Worm (Caenorhabditis elegans) whole organism, L1 larva: ENCODE results near the gene pod-1.

ENCODE experiments used
- C04F5.9 ChIP-seq: sonication (generic microtip); optimal IDR thresholded peaks from 2 replicates; lab custom pipeline; 2016; ENCODE audit warnings: missing genetic modification characterization, missing compliant biosample characterization
- C34B4.2 ChIP-seq: sonication (generic microtip); optimal IDR thresholded peaks from 2 replicates; lab custom pipeline; 2017; ENCODE audit warnings: mild to moderate bottlenecking, missing genetic modification characterization, missing compliant biosample characterization
- F16B12.6 ChIP-seq: fragments of 150-350 bp; optimal IDR thresholded peaks from 2 replicates; lab custom pipeline; 2014; ENCODE audit warnings: missing biosample characterization, missing genetic modification characterization
- Y116A8C.19 ChIP-seq: sonication (generic microtip); optimal IDR thresholded peaks from 2 replicates; lab custom pipeline; 2016; ENCODE audit warnings: missing compliant biosample characterization, missing genetic modification characterization, borderline replicate concordance
- alr-1 ChIP-seq: fragments of 200-800 bp; sonication (Bioruptor generic); optimal IDR thresholded peaks from 2 replicates; lab custom pipeline; 2018; ENCODE audit warnings: borderline replicate concordance, mild to moderate bottlenecking, missing genetic modification characterization, missing compliant biosample characterization
- ama-1 ChIP-seq: fragments of 150-350 bp; optimal IDR thresholded peaks from 2 replicates; lab custom pipeline; 2014
- ceh-63 ChIP-seq: fragments of 200-800 bp; sonication (Bioruptor generic); optimal IDR thresholded peaks from 2 replicates; lab custom pipeline; 2018; ENCODE audit warnings: mild to moderate bottlenecking, missing genetic modification characterization, missing compliant biosample characterization
- ceh-8 ChIP-seq: fragments of 200-800 bp; sonication (Bioruptor generic); optimal IDR thresholded peaks from 2 replicates; lab custom pipeline; 2018; ENCODE audit warnings: mild to moderate bottlenecking, missing genetic modification characterization, moderate library complexity, missing compliant biosample characterization
- ceh-82 ChIP-seq, 3 experiments: fragments of 150-350 bp in 1 of 3; sonication (generic microtip) in 2 of 3; optimal IDR thresholded peaks; 2 replicates each; lab custom pipeline; 2014 to 2017; ENCODE audit warnings: missing biosample characterization in 3 of 3, missing genetic modification characterization in 3 of 3
- ceh-88 ChIP-seq: fragments of 200-800 bp; sonication (Bioruptor generic); IDR thresholded peaks from 2 replicates; pipeline ENCODE4 v1.3.6; 2022; ENCODE audit warnings: missing genetic modification characterization, missing compliant biosample characterization
- ceh-90 ChIP-seq: sonication (generic microtip); optimal IDR thresholded peaks from 2 replicates; lab custom pipeline; 2016; ENCODE audit warnings: missing genetic modification characterization, missing compliant biosample characterization
- ces-1 ChIP-seq: fragments of 150-350 bp; optimal IDR thresholded peaks from 2 replicates; lab custom pipeline; 2014; ENCODE audit warnings: missing biosample characterization, missing genetic modification reagents, missing genetic modification characterization
- dpl-1 ChIP-seq, 3 experiments: fragments of 150-350 bp in 2 of 3; sonication (generic microtip) in 1 of 3; optimal IDR thresholded peaks; 2 replicates each; lab custom pipeline; 2014 to 2017; ENCODE audit warnings: missing biosample characterization in 3 of 3, missing genetic modification characterization in 3 of 3, missing genetic modification reagents in 3 of 3
- dsc-1 ChIP-seq: sonication (generic microtip); optimal IDR thresholded peaks from 2 replicates; lab custom pipeline; 2016; ENCODE audit warnings: mild to moderate bottlenecking, missing genetic modification characterization, missing compliant biosample characterization
- egl-13 ChIP-seq: sonication (generic microtip); optimal IDR thresholded peaks from 2 replicates; lab custom pipeline; 2016; ENCODE audit warnings: missing genotype, missing genetic modification reagents, missing genetic modification characterization, missing compliant biosample characterization
- elt-2 ChIP-seq: sonication (generic microtip); optimal IDR thresholded peaks from 2 replicates; lab custom pipeline; 2016; ENCODE audit warnings: missing genetic modification characterization, mild to moderate bottlenecking, inconsistent platforms, missing compliant biosample characterization, missing genetic modification reagents
- ets-5 ChIP-seq: fragments of 200-800 bp; sonication (Bioruptor generic); IDR thresholded peaks from 2 replicates; pipeline ENCODE4 v1.3.6; 2022; ENCODE audit warnings: missing genetic modification characterization, missing compliant biosample characterization
- fkh-10 ChIP-seq: sonication (generic microtip); optimal IDR thresholded peaks from 2 replicates; lab custom pipeline; 2017; ENCODE audit warnings: missing biosample characterization, missing genetic modification reagents, missing genetic modification characterization
- fkh-8 ChIP-seq: sonication (generic microtip); optimal IDR thresholded peaks from 2 replicates; lab custom pipeline; 2016; ENCODE audit warnings: mild to moderate bottlenecking, missing genetic modification characterization, missing compliant biosample characterization
- fos-1 ChIP-seq: fragments of 150-350 bp; optimal IDR thresholded peaks from 2 replicates; lab custom pipeline; 2014; ENCODE audit warnings: missing biosample characterization, missing genetic modification characterization
- grh-1 ChIP-seq: fragments of 200-800 bp; sonication (Bioruptor generic); IDR thresholded peaks from 2 replicates; pipeline ENCODE4 v1.3.6; 2022; ENCODE audit warnings: missing genetic modification reagents, missing genetic modification characterization, missing compliant biosample characterization
- hlh-17 ChIP-seq: fragments of 200-800 bp; sonication (Bioruptor generic); optimal IDR thresholded peaks from 2 replicates; lab custom pipeline; 2018; ENCODE audit warnings: missing genetic modification characterization, mild to moderate bottlenecking, missing compliant biosample characterization, moderate library complexity, borderline replicate concordance
- irx-1 ChIP-seq: sonication (generic microtip); optimal IDR thresholded peaks from 2 replicates; lab custom pipeline; 2016; ENCODE audit warnings: missing genetic modification characterization, missing compliant biosample characterization
- isw-1 ChIP-seq: fragments of 200-800 bp; sonication (Bioruptor generic); IDR thresholded peaks from 2 replicates; pipeline ENCODE4 v1.3.6; 2022; ENCODE audit warnings: missing genetic modification characterization, missing compliant biosample characterization
- lin-13 ChIP-seq: fragments of 150-350 bp; optimal IDR thresholded peaks from 2 replicates; lab custom pipeline; 2014; ENCODE audit warnings: missing biosample characterization, missing genetic modification reagents, missing genetic modification characterization
- lin-35 ChIP-seq, 2 experiments: fragments of 150-350 bp; optimal IDR thresholded peaks; 2 replicates each; lab custom pipeline; 2014; ENCODE audit warnings: missing biosample characterization in 2 of 2, missing genetic modification characterization in 2 of 2, missing genetic modification reagents in 2 of 2
- lin-39 ChIP-seq: fragments of 150-350 bp; optimal IDR thresholded peaks from 2 replicates; lab custom pipeline; 2014; ENCODE audit warnings: missing biosample characterization, missing genetic modification reagents, missing genetic modification characterization
- lsy-2 ChIP-seq, 2 experiments: fragments of 150-350 bp; optimal IDR thresholded peaks; 2 replicates each; lab custom pipeline; 2014; ENCODE audit warnings: missing biosample characterization in 2 of 2, missing genetic modification characterization in 2 of 2
- mdl-1 ChIP-seq, 2 experiments: fragments of 150-350 bp; optimal IDR thresholded peaks; 2 replicates each; lab custom pipeline; 2014 to 2017; ENCODE audit warnings: missing biosample characterization in 2 of 2, missing genetic modification characterization in 2 of 2, inconsistent platforms in 1 of 2
- mef-2 ChIP-seq: fragments of 150-350 bp; optimal IDR thresholded peaks from 2 replicates; lab custom pipeline; 2014; ENCODE audit warnings: missing biosample characterization, missing genetic modification characterization
- nhr-11 ChIP-seq: fragments of 150-350 bp; optimal IDR thresholded peaks from 2 replicates; lab custom pipeline; 2014; ENCODE audit warnings: missing biosample characterization, missing genetic modification characterization
- nhr-12 ChIP-seq: sonication (generic microtip); optimal IDR thresholded peaks from 2 replicates; lab custom pipeline; 2017; ENCODE audit warnings: missing biosample characterization, missing genetic modification characterization
- nhr-19 ChIP-seq: fragments of 200-800 bp; sonication (Bioruptor generic); conservative IDR thresholded peaks from 2 replicates; pipeline ENCODE4 v1.3.6; 2022; ENCODE audit warnings: missing genetic modification characterization, missing compliant biosample characterization
- nhr-28 ChIP-seq: fragments of 150-350 bp; optimal IDR thresholded peaks from 2 replicates; lab custom pipeline; 2014; ENCODE audit warnings: missing biosample characterization, missing genetic modification characterization
- nhr-47 ChIP-seq: sonication (generic microtip); optimal IDR thresholded peaks from 2 replicates; lab custom pipeline; 2016; ENCODE audit warnings: mild to moderate bottlenecking, missing genetic modification characterization, moderate library complexity, missing compliant biosample characterization
- nhr-71 ChIP-seq: sonication (generic microtip); optimal IDR thresholded peaks from 2 replicates; lab custom pipeline; 2016; ENCODE audit warnings: mild to moderate bottlenecking, missing genetic modification characterization, moderate library complexity, missing compliant biosample characterization
- nhr-76 ChIP-seq: sonication (generic microtip); optimal IDR thresholded peaks from 2 replicates; lab custom pipeline; 2017; ENCODE audit warnings: missing biosample characterization, missing genetic modification characterization
- pag-3 ChIP-seq: sonication (generic microtip); optimal IDR thresholded peaks from 2 replicates; lab custom pipeline; 2017; ENCODE audit warnings: missing genetic modification characterization, mild to moderate bottlenecking, missing compliant biosample characterization, antibody characterized with exemption, borderline replicate concordance; ENCODE audit not compliant: insufficient read depth
- rnt-1 ChIP-seq: sonication (generic microtip); optimal IDR thresholded peaks from 2 replicates; lab custom pipeline; 2016; ENCODE audit warnings: mild to moderate bottlenecking, missing genetic modification characterization, moderate library complexity, missing compliant biosample characterization
- snpc-4 ChIP-seq: fragments of 150-350 bp; optimal IDR thresholded peaks from 2 replicates; lab custom pipeline; 2014; ENCODE audit warnings: missing biosample characterization, missing genetic modification characterization
- sox-4 ChIP-seq: sonication (generic microtip); optimal IDR thresholded peaks from 2 replicates; lab custom pipeline; 2016; ENCODE audit warnings: missing genetic modification characterization, missing compliant biosample characterization
- sup-37 ChIP-seq: fragments of 200-800 bp; sonication (Bioruptor generic); optimal IDR thresholded peaks from 2 replicates; lab custom pipeline; 2018; ENCODE audit warnings: mild to moderate bottlenecking, missing genetic modification characterization, missing compliant biosample characterization
- tbx-2 ChIP-seq: sonication (generic microtip); optimal IDR thresholded peaks from 2 replicates; lab custom pipeline; 2016; ENCODE audit warnings: missing genetic modification characterization, missing compliant biosample characterization
- tlp-1 ChIP-seq: fragments of 150-350 bp; optimal IDR thresholded peaks from 2 replicates; lab custom pipeline; 2014; ENCODE audit warnings: missing biosample characterization, missing genetic modification characterization
- unc-130 ChIP-seq: fragments of 150-350 bp; optimal IDR thresholded peaks from 2 replicates; lab custom pipeline; 2017; ENCODE audit warnings: missing biosample characterization, missing genetic modification characterization, inconsistent platforms
- unc-30 ChIP-seq: sonication (generic microtip); optimal IDR thresholded peaks from 2 replicates; lab custom pipeline; 2017; ENCODE audit warnings: missing biosample characterization, missing genetic modification characterization
- unc-62 ChIP-seq: fragments of 150-350 bp; optimal IDR thresholded peaks from 2 replicates; lab custom pipeline; 2014; ENCODE audit warnings: missing biosample characterization, missing genetic modification reagents, missing genetic modification characterization
- xbp-1 ChIP-seq: sonication (generic microtip); optimal IDR thresholded peaks from 2 replicates; lab custom pipeline; 2016; ENCODE audit warnings: missing genetic modification characterization, missing compliant biosample characterization
- zag-1 ChIP-seq: fragments of 150-350 bp; optimal IDR thresholded peaks from 2 replicates; lab custom pipeline; 2014; ENCODE audit warnings: missing biosample characterization, missing genetic modification characterization
- ztf-4 ChIP-seq: fragments of 150-350 bp; optimal IDR thresholded peaks from 2 replicates; lab custom pipeline; 2014; ENCODE audit warnings: missing biosample characterization, missing genetic modification characterization

pod-1 gene

DNA sequence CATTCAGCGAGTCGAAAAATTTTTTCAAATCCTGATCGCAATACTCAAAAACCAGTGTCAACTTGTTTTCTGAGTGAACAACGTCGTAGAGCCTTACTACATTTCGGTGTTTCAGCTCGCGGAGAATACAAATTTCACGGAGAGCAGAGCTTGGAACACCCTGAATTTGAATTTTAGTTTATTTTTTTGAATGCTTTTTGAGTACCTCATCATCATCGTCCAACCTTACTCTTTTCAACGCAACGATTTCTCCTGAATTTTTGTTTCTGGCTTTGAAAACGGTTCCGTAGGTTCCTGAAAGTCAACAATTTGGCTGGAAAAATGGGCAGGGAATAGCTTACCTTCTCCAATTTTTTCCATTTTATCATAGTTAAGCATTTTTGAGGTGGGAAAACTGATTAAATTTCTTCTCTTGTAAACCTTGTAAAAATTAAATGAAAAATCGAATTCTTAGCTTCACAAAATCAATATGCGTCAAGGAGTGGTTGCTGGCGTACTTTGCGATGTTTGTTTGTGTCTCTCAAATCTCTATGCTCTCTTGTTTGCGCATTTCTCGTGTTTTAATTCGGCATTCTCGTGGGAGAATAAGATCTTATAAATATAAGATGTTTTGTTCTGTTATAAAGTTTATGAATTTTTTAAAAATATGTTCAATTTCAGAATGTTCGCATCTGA is 57.9 kb downstream of the pod-1 start, which contains the start of gene cdk-5 (continued):
- TF ChIP-seq F16B12.6 (tag; lab: Kevin White, UChicago): peak; percentile 71
- no peak for TF ChIP-seq tlp-1 (tag; lab: Kevin White, UChicago)
- TF ChIP-seq nhr-12 (tag; lab: Kevin White, UChicago): peak; percentile 33
- peak; percentile 98 for TF ChIP-seq nhr-47 (tag; lab: Kevin White, UChicago)
- peak; percentile 87 for TF ChIP-seq grh-1 (GFP tag; lab: Robert Waterston, UW)
- TF ChIP-seq mdl-1 (tag; optimal IDR thresholded peaks at IDR 0.05; lab: Kevin White, UChicago): peak in 1 of 2 experiments; percentile 87
- TF ChIP-seq ceh-8 (GFP tag; lab: Kevin White, UChicago): peak; percentile 92
- peak; percentile 93 for TF ChIP-seq xbp-1 (tag; lab: Kevin White, UChicago)
- TF ChIP-seq ces-1 (GFP tag; lab: Kevin White, UChicago): no peak
- TF ChIP-seq lsy-2 (tag; optimal IDR thresholded peaks at IDR 0.05; lab: Kevin White, UChicago): peak; percentile 97 to 98
- TF ChIP-seq dpl-1 (GFP tag; optimal IDR thresholded peaks at IDR 0.05; lab: Kevin White, UChicago): peak; percentile 85 to 91 (median 90)
- peak; percentile 89 to 93 (median 90) for TF ChIP-seq ceh-82 (tag; optimal IDR thresholded peaks at IDR 0.05; lab: Kevin White, UChicago)
- no peak for TF ChIP-seq C34B4.2 (tag; lab: Kevin White, UChicago)
- peak; percentile 98 for TF ChIP-seq nhr-71 (tag; lab: Kevin White, UChicago)
- TF ChIP-seq fkh-8 (tag; lab: Kevin White, UChicago): peak; percentile 83
- TF ChIP-seq ets-5 (GFP tag; lab: Robert Waterston, UW): no peak
- TF ChIP-seq sup-37 (GFP tag; lab: Kevin White, UChicago): peak; percentile 50
- TF ChIP-seq lin-39: peak; percentile 97
- no peak for TF ChIP-seq Y116A8C.19 (tag; lab: Kevin White, UChicago)
- peak; percentile 2 for TF ChIP-seq mef-2 (tag; lab: Kevin White, UChicago)
- no peak for TF ChIP-seq nhr-76 (tag; lab: Kevin White, UChicago)
- peak; percentile 95 for TF ChIP-seq nhr-19
- peak; percentile 93 for TF ChIP-seq unc-130
- peak; percentile 94 for TF ChIP-seq rnt-1
- no peak for TF ChIP-seq pag-3
- TF ChIP-seq zag-1 (tag; lab: Kevin White, UChicago): peak; percentile 83
- peak; percentile 97 for TF ChIP-seq tbx-2 (tag; lab: Kevin White, UChicago)
- peak; percentile 87 for TF ChIP-seq egl-13 (tag; lab: Kevin White, UChicago)
- TF ChIP-seq isw-1: peak; percentile 94
- peak; percentile 93 for TF ChIP-seq fos-1 (tag; lab: Kevin White, UChicago)
- TF ChIP-seq hlh-17 (GFP tag; lab: Kevin White, UChicago): no peak
- TF ChIP-seq dsc-1 (tag; lab: Kevin White, UChicago): peak; percentile 97
- no peak for TF ChIP-seq nhr-28
- TF ChIP-seq fkh-10: peak; percentile 58
- peak; percentile 58 for TF ChIP-seq ceh-88 (GFP tag; lab: Robert Waterston, UW)
- TF ChIP-seq nhr-11 (tag; lab: Kevin White, UChicago): peak; percentile 76
- peak; percentile 92 to 93 for TF ChIP-seq lin-35 (GFP tag; optimal IDR thresholded peaks at IDR 0.05; lab: Kevin White, UChicago)
- no peak for TF ChIP-seq unc-62 (GFP tag; lab: Kevin White, UChicago)
- TF ChIP-seq ceh-63: no peak
- peak; percentile 66 for TF ChIP-seq C04F5.9 (tag; lab: Kevin White, UChicago)
- TF ChIP-seq elt-2: peak; percentile 75
- peak; percentile 93 for TF ChIP-seq ama-1 (lab: Kevin White, UChicago)
- peak; percentile 90 for TF ChIP-seq lin-13 (GFP tag; lab: Kevin White, UChicago)
- TF ChIP-seq alr-1 (tag; lab: Kevin White, UChicago): no peak
- TF ChIP-seq ztf-4: peak; percentile 84
- peak; percentile 84 for TF ChIP-seq unc-30 (tag; lab: Kevin White, UChicago)
- TF ChIP-seq snpc-4 (tag; lab: Kevin White, UChicago): peak; percentile 87
- TF ChIP-seq irx-1: peak; percentile 93
- peak; percentile 82 for TF ChIP-seq sox-4
- TF ChIP-seq ceh-90 (tag; lab: Kevin White, UChicago): peak; percentile 43
